Worm (Caenorhabditis elegans) whole organism, mixed stage, embryonic: ENCODE results near the gene T13F3.4.

Experiments
- bed-3 ChIP-seq: fragments of 200-800 bp; sonication (Bioruptor generic); optimal IDR thresholded peaks from 3 replicates; lab custom pipeline; 2018; ENCODE audit warnings: mild to moderate bottlenecking, missing genetic modification characterization, moderate library complexity, missing compliant biosample characterization
- blmp-1 ChIP-seq: fragments of 150-350 bp; optimal IDR thresholded peaks from 2 replicates; lab custom pipeline; 2014; ENCODE audit warnings: missing biosample characterization, missing genetic modification characterization
- ceh-39 ChIP-seq: fragments of 150-350 bp; optimal IDR thresholded peaks from 2 replicates; lab custom pipeline; 2014; ENCODE audit warnings: missing biosample characterization, missing genetic modification characterization
- ceh-83 ChIP-seq: fragments of 200-800 bp; sonication (Bioruptor generic); optimal IDR thresholded peaks from 2 replicates; lab custom pipeline; 2018; ENCODE audit warnings: mild to moderate bottlenecking, missing genetic modification characterization, missing compliant biosample characterization
- ces-1 ChIP-seq: fragments of 150-350 bp; optimal IDR thresholded peaks from 2 replicates; lab custom pipeline; 2014; ENCODE audit warnings: missing biosample characterization, missing genetic modification reagents, missing genetic modification characterization
- drap-1 ChIP-seq: fragments of 200-800 bp; sonication (Bioruptor generic); optimal IDR thresholded peaks from 3 replicates; lab custom pipeline; 2018; ENCODE audit warnings: mild to moderate bottlenecking, missing genetic modification characterization, missing compliant biosample characterization
- elt-1 ChIP-seq: sonication (generic microtip); optimal IDR thresholded peaks from 2 replicates; lab custom pipeline; 2017; ENCODE audit warnings: missing genetic modification characterization, mild to moderate bottlenecking, missing compliant biosample characterization, antibody characterized with exemption, moderate library complexity, borderline replicate concordance; ENCODE audit not compliant: insufficient read depth
- elt-3 ChIP-seq: fragments of 150-350 bp; optimal IDR thresholded peaks from 2 replicates; lab custom pipeline; 2014; ENCODE audit warnings: missing biosample characterization, missing genetic modification characterization
- flh-1 ChIP-seq: fragments of 200-800 bp; sonication (Bioruptor generic); optimal IDR thresholded peaks from 2 replicates; lab custom pipeline; 2018; ENCODE audit warnings: mild to moderate bottlenecking, missing genetic modification characterization, moderate library complexity, missing compliant biosample characterization
- ham-2 ChIP-seq: fragments of 200-800 bp; sonication (Bioruptor generic); optimal IDR thresholded peaks from 2 replicates; lab custom pipeline; 2018; ENCODE audit warnings: mild to moderate bottlenecking, missing genetic modification characterization, missing compliant biosample characterization
- hlh-1 ChIP-seq: fragments of 150-350 bp; optimal IDR thresholded peaks from 2 replicates; lab custom pipeline; 2014; ENCODE audit warnings: missing biosample characterization, missing genetic modification reagents, missing genetic modification characterization
- lin-13 ChIP-seq: fragments of 150-350 bp; optimal IDR thresholded peaks from 2 replicates; lab custom pipeline; 2014; ENCODE audit warnings: missing biosample characterization, missing genetic modification characterization
- lin-32 ChIP-seq: fragments of 200-800 bp; sonication (Bioruptor generic); optimal IDR thresholded peaks from 2 replicates; lab custom pipeline; 2018; ENCODE audit warnings: mild to moderate bottlenecking, missing genetic modification characterization, missing compliant biosample characterization
- lsy-2 ChIP-seq: fragments of 150-350 bp; optimal IDR thresholded peaks from 2 replicates; lab custom pipeline; 2014; ENCODE audit warnings: missing biosample characterization, missing genetic modification characterization
- mep-1 ChIP-seq: fragments of 150-350 bp; optimal IDR thresholded peaks from 2 replicates; lab custom pipeline; 2017; ENCODE audit warnings: missing biosample characterization, missing genetic modification reagents, missing genetic modification characterization, inconsistent platforms
- mls-2 ChIP-seq: sonication (generic microtip); optimal IDR thresholded peaks from 2 replicates; lab custom pipeline; 2016; ENCODE audit warnings: mild to moderate bottlenecking, missing genetic modification characterization, moderate library complexity, missing compliant biosample characterization
- nhr-12 ChIP-seq: fragments of 150-350 bp; optimal IDR thresholded peaks from 2 replicates; lab custom pipeline; 2014; ENCODE audit warnings: missing biosample characterization, missing genetic modification characterization
- nhr-2 ChIP-seq: fragments of 150-350 bp; optimal IDR thresholded peaks from 2 replicates; lab custom pipeline; 2014; ENCODE audit warnings: missing biosample characterization, missing genetic modification characterization
- nhr-237 ChIP-seq: fragments of 150-350 bp; optimal IDR thresholded peaks from 2 replicates; lab custom pipeline; 2014; ENCODE audit warnings: missing biosample characterization, missing genetic modification characterization
- nhr-28 ChIP-seq: fragments of 150-350 bp; optimal IDR thresholded peaks from 2 replicates; lab custom pipeline; 2014; ENCODE audit warnings: missing biosample characterization, missing genetic modification characterization
- nhr-76 ChIP-seq: sonication (generic microtip); optimal IDR thresholded peaks from 2 replicates; lab custom pipeline; 2017; ENCODE audit warnings: missing biosample characterization, missing genetic modification characterization
- pha-4 ChIP-seq: fragments of 150-350 bp; optimal IDR thresholded peaks from 2 replicates; lab custom pipeline; 2018; ENCODE audit warnings: missing biosample characterization, missing genetic modification reagents, missing genetic modification characterization
- sem-2 ChIP-seq: fragments of 200-800 bp; sonication (Bioruptor generic); optimal IDR thresholded peaks from 2 replicates; lab custom pipeline; 2018; ENCODE audit warnings: mild to moderate bottlenecking, missing genetic modification characterization, missing compliant biosample characterization
- snpc-4 ChIP-seq: fragments of 150-350 bp; optimal IDR thresholded peaks from 2 replicates; lab custom pipeline; 2014; ENCODE audit warnings: missing biosample characterization, missing genetic modification characterization
- sptf-1 ChIP-seq: sonication (generic microtip); optimal IDR thresholded peaks from 2 replicates; lab custom pipeline; 2017; ENCODE audit warnings: mild to moderate bottlenecking, missing genetic modification characterization, moderate library complexity, missing compliant biosample characterization
- tbx-8 ChIP-seq: fragments of 200-800 bp; sonication (Bioruptor generic); optimal IDR thresholded peaks from 2 replicates; lab custom pipeline; 2018; ENCODE audit warnings: mild to moderate bottlenecking, missing genetic modification characterization, moderate library complexity, missing compliant biosample characterization
- unc-120 ChIP-seq: sonication (generic microtip); optimal IDR thresholded peaks from 2 replicates; lab custom pipeline; 2017; ENCODE audit warnings: missing genetic modification characterization, missing compliant biosample characterization; ENCODE audit not compliant: poor library complexity, severe bottlenecking
- unc-39 ChIP-seq: fragments of 150-350 bp; optimal IDR thresholded peaks from 2 replicates; lab custom pipeline; 2014; ENCODE audit warnings: missing biosample characterization, missing genetic modification characterization
- unc-62 ChIP-seq: fragments of 150-350 bp; optimal IDR thresholded peaks from 2 replicates; lab custom pipeline; 2014; ENCODE audit warnings: missing biosample characterization, missing genetic modification reagents, missing genetic modification characterization
- zip-8 ChIP-seq: fragments of 150-350 bp; optimal IDR thresholded peaks from 2 replicates; lab custom pipeline; 2014; ENCODE audit warnings: missing biosample characterization, missing genetic modification characterization
- ztf-11 ChIP-seq: fragments of 150-350 bp; optimal IDR thresholded peaks from 2 replicates; lab custom pipeline; 2014; ENCODE audit warnings: missing biosample characterization, missing genetic modification characterization

The T13F3.4 gene

ce11 chrV:16269556-16269955 is 3.1 kb upstream of the T13F3.4 start, which contains the start of the genes fbxa-2 and T13F3.8:
Gene fbxa-2 (minus strand): TSS chrV:16269656.
Gene T13F3.8 (plus strand): TSS chrV:16269800.
- TF ChIP-seq mep-1 = no peak
- TF ChIP-seq sptf-1 = no peak
- no peak for TF ChIP-seq ham-2 (GFP tag; lab: Kevin White, UChicago)
- no peak for TF ChIP-seq nhr-2 (tag; lab: Kevin White, UChicago)
- TF ChIP-seq unc-62 (GFP tag; lab: Kevin White, UChicago) = no peak
- no peak for TF ChIP-seq tbx-8 (GFP tag; lab: Kevin White, UChicago)
- no peak for TF ChIP-seq sem-2 (GFP tag; lab: Kevin White, UChicago)
- no peak for TF ChIP-seq unc-39 (tag; lab: Kevin White, UChicago)
- no peak for TF ChIP-seq lin-13
- TF ChIP-seq mls-2 (tag; lab: Kevin White, UChicago) = no peak

ce11 chrV:16259684-16260083 is 6.7 kb downstream of the T13F3.4 start, which contains the start of gene nhr-127:
Gene nhr-127 (plus strand): TSS chrV:16259984.
- no peak for TF ChIP-seq pha-4 (tag; lab: Kevin White, UChicago)
- no peak for TF ChIP-seq zip-8 (tag; lab: Kevin White, UChicago)
- no peak for TF ChIP-seq elt-1
- TF ChIP-seq ceh-83 = no peak
- no peak for TF ChIP-seq snpc-4 (tag; lab: Kevin White, UChicago)
- TF ChIP-seq nhr-28 (tag; lab: Kevin White, UChicago) = no peak
- no peak for TF ChIP-seq unc-120 (tag; lab: Kevin White, UChicago)
- no peak for TF ChIP-seq ceh-39
- TF ChIP-seq blmp-1 (tag; lab: Kevin White, UChicago) = no peak
- TF ChIP-seq ces-1 = no peak
- no peak for TF ChIP-seq nhr-237 (tag; lab: Kevin White, UChicago)
- no peak for TF ChIP-seq nhr-2 (tag; lab: Kevin White, UChicago)
- TF ChIP-seq mls-2 (tag; lab: Kevin White, UChicago) = no peak
- no peak for TF ChIP-seq mep-1
- TF ChIP-seq nhr-12 = no peak
- TF ChIP-seq hlh-1 (tag; lab: Kevin White, UChicago) = no peak
- no peak for TF ChIP-seq sem-2 (GFP tag; lab: Kevin White, UChicago)
- no peak for TF ChIP-seq bed-3
- no peak for TF ChIP-seq flh-1 (GFP tag; lab: Kevin White, UChicago)
- TF ChIP-seq nhr-76 (tag; lab: Kevin White, UChicago) = no peak

DNA sequence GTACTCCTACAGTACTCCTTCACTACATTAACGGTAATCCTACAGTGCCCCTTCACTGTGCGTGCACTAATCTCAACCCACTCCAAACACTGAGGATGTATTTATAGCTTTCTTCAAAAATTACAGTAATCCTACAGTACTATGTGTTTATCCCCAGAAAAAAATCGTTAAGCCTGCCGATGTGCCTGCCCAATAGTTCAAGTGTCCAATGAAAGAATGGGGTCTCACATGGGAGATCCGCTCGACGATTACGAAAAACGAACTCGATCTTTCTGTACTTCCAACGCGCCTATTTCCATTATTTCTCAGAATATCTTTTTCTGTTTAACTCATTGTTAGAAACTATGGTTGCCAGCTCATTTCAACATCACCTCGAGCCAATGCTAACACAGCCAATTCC is 8.3 kb downstream of the T13F3.4 start, which contains the start of gene nhr-218:
Gene nhr-218 (plus strand): TSS at position 301 of the 400 bp plus-strand sequence.
- TF ChIP-seq unc-120 (tag; lab: Kevin White, UChicago) = no peak
- TF ChIP-seq bed-3 = no peak
- no peak for TF ChIP-seq mls-2 (tag; lab: Kevin White, UChicago)
- TF ChIP-seq ztf-11 = no peak
- TF ChIP-seq pha-4 (tag; lab: Kevin White, UChicago) = no peak
- TF ChIP-seq elt-3 (tag; lab: Kevin White, UChicago) = no peak
- no peak for TF ChIP-seq sptf-1
- no peak for TF ChIP-seq nhr-76 (tag; lab: Kevin White, UChicago)
- TF ChIP-seq nhr-28 (tag; lab: Kevin White, UChicago) = no peak
- no peak for TF ChIP-seq ceh-39
- no peak for TF ChIP-seq nhr-2 (tag; lab: Kevin White, UChicago)
- no peak for TF ChIP-seq blmp-1 (tag; lab: Kevin White, UChicago)
- no peak for TF ChIP-seq lin-32 (GFP tag; lab: Kevin White, UChicago)

DNA sequence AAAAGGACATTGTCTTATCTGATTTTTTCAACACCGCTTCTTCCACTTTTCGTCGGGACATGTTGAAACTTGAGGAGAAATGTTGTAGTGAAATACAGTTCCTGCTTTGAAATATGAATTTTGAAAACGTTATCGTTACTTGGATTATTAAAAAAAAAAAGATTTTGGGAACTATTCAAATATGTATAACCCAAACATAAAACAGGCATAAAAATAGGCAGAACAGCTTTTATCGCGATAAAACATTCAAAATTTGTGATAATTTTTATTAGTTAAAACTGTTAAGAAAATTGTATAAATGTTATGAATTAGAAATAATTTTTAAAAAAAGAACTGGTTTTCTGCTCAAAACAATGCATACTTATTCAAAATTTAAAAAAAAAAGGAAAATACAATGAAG is 10.0 kb downstream of the T13F3.4 start, which contains the start of gene bgnt-1.3:
Gene bgnt-1.3 (minus strand): TSS at position 101 of the 400 bp plus-strand sequence.
- TF ChIP-seq snpc-4 (tag; lab: Kevin White, UChicago) (no peak), elt-3 (tag; lab: Kevin White, UChicago) (no peak), ztf-11 (no peak), mep-1 (no peak), drap-1 (GFP tag; lab: Kevin White, UChicago) (no peak)

DNA sequence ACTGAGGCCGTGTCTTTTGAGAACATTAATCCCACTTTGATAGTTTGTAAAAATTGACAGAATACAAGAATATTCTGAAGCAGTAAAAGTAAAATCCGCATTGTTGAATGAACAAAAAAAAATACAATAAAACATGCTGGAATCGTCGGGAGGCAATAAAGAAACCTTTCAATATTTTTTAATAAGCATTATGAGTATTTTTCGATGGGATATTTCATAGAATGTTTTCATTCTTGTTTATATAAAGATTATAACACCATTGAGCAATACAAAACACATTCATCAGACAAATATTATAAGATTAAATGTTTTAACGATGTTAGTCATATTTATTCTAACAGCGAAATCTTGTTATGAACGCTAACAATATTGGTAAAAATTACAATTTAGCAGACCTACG is 12.7 kb downstream of the T13F3.4 start, which contains the start of gene gcy-20:
Gene gcy-20 (minus strand): TSS at position 101 of the 400 bp plus-strand sequence.
- TF ChIP-seq lsy-2 (tag; lab: Kevin White, UChicago) = no peak
- TF ChIP-seq sptf-1 = no peak
